Fruit fly (Drosophila melanogaster) whole organism, embryonic: ENCODE measurements around the gene CG33293.

Experiments
- Aef1 ChIP-seq: fragments of 200-800 bp; sonication (Bioruptor generic); IDR thresholded peaks from 3 replicates; pipeline ENCODE4 v1.3.6; 2022; ENCODE audit warnings: missing biosample characterization, missing genetic modification characterization
- Asciz ChIP-seq: fragments of 200-800 bp; sonication (Bioruptor generic); optimal IDR thresholded peaks from 2 replicates; lab custom pipeline; 2017; ENCODE audit warnings: missing biosample characterization, mild to moderate bottlenecking, missing genetic modification characterization, missing genetic modification reagents
- BEAF-32 ChIP-seq: fragments of 200-800 bp; sonication (Bioruptor generic); optimal IDR thresholded peaks from 3 replicates; lab custom pipeline; 2017; ENCODE audit warnings: missing biosample characterization, missing genetic modification characterization, mild to moderate bottlenecking, moderate library complexity, missing genetic modification reagents
- CG10654 ChIP-seq: fragments of 200-800 bp; sonication (Bioruptor generic); optimal IDR thresholded peaks from 2 replicates; lab custom pipeline; 2016; ENCODE audit warnings: missing biosample characterization, missing genetic modification characterization
- CG11504 ChIP-seq: fragments of 200-800 bp; sonication (Bioruptor generic); optimal IDR thresholded peaks from 3 replicates; lab custom pipeline; 2019; ENCODE audit warnings: missing biosample characterization, mild to moderate bottlenecking, missing genetic modification characterization, moderate library complexity
- CG12219 ChIP-seq: fragments of 200-800 bp; sonication (Bioruptor generic); optimal IDR thresholded peaks from 3 replicates; lab custom pipeline; 2018; ENCODE audit warnings: missing biosample characterization, mild to moderate bottlenecking, missing genetic modification characterization
- CG12659 ChIP-seq: fragments of 200-800 bp; sonication (Bioruptor generic); optimal IDR thresholded peaks from 3 replicates; lab custom pipeline; 2017; ENCODE audit warnings: mild to moderate bottlenecking, missing biosample characterization, missing genetic modification reagents, missing genetic modification characterization
- CG16863 ChIP-seq: fragments of 200-800 bp; sonication (Bioruptor generic); optimal IDR thresholded peaks from 3 replicates; lab custom pipeline; 2016; ENCODE audit warnings: missing biosample characterization, missing genetic modification characterization
- CG18599 ChIP-seq: fragments of 200-800 bp; sonication (Bioruptor generic); optimal IDR thresholded peaks from 3 replicates; lab custom pipeline; 2017; ENCODE audit warnings: missing biosample characterization, missing genetic modification characterization, mild to moderate bottlenecking, moderate library complexity, missing genetic modification reagents
- CG2116 ChIP-seq: fragments of 200-800 bp; sonication (Bioruptor generic); optimal IDR thresholded peaks from 3 replicates; lab custom pipeline; 2018; ENCODE audit warnings: missing biosample characterization, mild to moderate bottlenecking, missing genetic modification characterization
- CG2199 ChIP-seq: fragments of 200-800 bp; sonication (Bioruptor generic); IDR thresholded peaks from 3 replicates; pipeline ENCODE4 v1.3.6; 2022; ENCODE audit warnings: missing biosample characterization, missing genetic modification characterization
- CG33557 ChIP-seq: fragments of 200-800 bp; sonication (Bioruptor generic); optimal IDR thresholded peaks from 2 replicates; lab custom pipeline; 2019; ENCODE audit warnings: missing biosample characterization, mild to moderate bottlenecking, missing genetic modification characterization, moderate library complexity
- CG3838 ChIP-seq: fragments of 200-800 bp; sonication (Bioruptor generic); optimal IDR thresholded peaks from 3 replicates; lab custom pipeline; 2016; ENCODE audit warnings: missing biosample characterization, missing genetic modification characterization
- CG42726 ChIP-seq: fragments of 200-800 bp; sonication (Bioruptor generic); IDR thresholded peaks from 2 replicates; pipeline ENCODE4 v1.3.6; 2022; ENCODE audit warnings: missing biosample characterization, missing genetic modification characterization; ENCODE audit not compliant: partially characterized antibody
- CG4617 ChIP-seq: fragments of 200-800 bp; sonication (Bioruptor generic); optimal IDR thresholded peaks from 3 replicates; lab custom pipeline; 2016; ENCODE audit warnings: missing biosample characterization, missing genetic modification characterization, borderline replicate concordance
- CG4707 ChIP-seq: fragments of 200-800 bp; sonication (Bioruptor generic); optimal IDR thresholded peaks from 2 replicates; lab custom pipeline; 2018; ENCODE audit warnings: missing biosample characterization, mild to moderate bottlenecking, missing genetic modification characterization, moderate library complexity
- CG4820 ChIP-seq: fragments of 200-800 bp; sonication (Bioruptor generic); optimal IDR thresholded peaks from 3 replicates; lab custom pipeline; 2016; ENCODE audit warnings: missing biosample characterization, missing genetic modification characterization
- CG6254 ChIP-seq: fragments of 200-800 bp; sonication (Bioruptor generic); optimal IDR thresholded peaks from 3 replicates; lab custom pipeline; 2017; ENCODE audit warnings: mild to moderate bottlenecking, missing biosample characterization, missing genetic modification reagents, missing genetic modification characterization
- CG6689 ChIP-seq: fragments of 200-800 bp; sonication (Bioruptor generic); IDR thresholded peaks from 2 replicates; pipeline ENCODE4 v1.3.6; 2022; ENCODE audit warnings: missing biosample characterization, missing genetic modification characterization
- CG7786 ChIP-seq: fragments of 200-800 bp; sonication (Bioruptor generic); optimal IDR thresholded peaks from 2 replicates; lab custom pipeline; 2016; ENCODE audit warnings: missing biosample characterization, missing genetic modification characterization
- CG8281 ChIP-seq: fragments of 200-800 bp; sonication (Bioruptor generic); optimal IDR thresholded peaks from 2 replicates; lab custom pipeline; 2018; ENCODE audit warnings: missing biosample characterization, mild to moderate bottlenecking, missing genetic modification characterization, moderate library complexity
- CG8478 ChIP-seq: fragments of >200 bp; optimal IDR thresholded peaks from 2 replicates; lab custom pipeline; 2018
- CG9727 ChIP-seq: fragments of 200-800 bp; sonication (Bioruptor generic); optimal IDR thresholded peaks from 3 replicates; lab custom pipeline; 2017; ENCODE audit warnings: missing biosample characterization, mild to moderate bottlenecking, missing genetic modification characterization
- Dbx ChIP-seq: fragments of 200-800 bp; sonication (Bioruptor generic); IDR thresholded peaks from 3 replicates; pipeline ENCODE4 v1.3.6; 2022; ENCODE audit warnings: missing biosample characterization, missing genetic modification characterization
- Dll ChIP-seq: fragments of 200-800 bp; sonication (Bioruptor generic); IDR thresholded peaks from 4 replicates; pipeline ENCODE4 v1.3.6; 2022; ENCODE audit warnings: missing biosample characterization, missing genetic modification characterization; ENCODE audit not compliant: partially characterized antibody
- Drgx ChIP-seq: fragments of 200-800 bp; sonication (Bioruptor generic); IDR thresholded peaks from 2 replicates; pipeline ENCODE4 v1.3.6; 2022; ENCODE audit warnings: missing biosample characterization, missing genetic modification characterization
- ERR ChIP-seq: fragments of 200-800 bp; sonication (Bioruptor generic); optimal IDR thresholded peaks from 2 replicates; lab custom pipeline; 2016; ENCODE audit warnings: missing biosample characterization, missing genetic modification characterization
- Fer1 ChIP-seq: fragments of 200-800 bp; sonication (Bioruptor generic); optimal IDR thresholded peaks from 2 replicates; lab custom pipeline; 2017; ENCODE audit warnings: missing biosample characterization, mild to moderate bottlenecking, missing genetic modification characterization
- Hand ChIP-seq: fragments of 200-800 bp; sonication (Bioruptor generic); optimal IDR thresholded peaks from 2 replicates; lab custom pipeline; 2017; ENCODE audit warnings: mild to moderate bottlenecking, missing biosample characterization, missing genetic modification reagents, missing genetic modification characterization
- Jarid2 ChIP-seq: fragments of 200-800 bp; sonication (Bioruptor generic); optimal IDR thresholded peaks from 3 replicates; lab custom pipeline; 2017; ENCODE audit warnings: mild to moderate bottlenecking, missing biosample characterization, missing genetic modification reagents, missing genetic modification characterization
- MESR4 ChIP-seq: fragments of 200-800 bp; sonication (Bioruptor generic); optimal IDR thresholded peaks from 2 replicates; lab custom pipeline; 2018; ENCODE audit warnings: missing biosample characterization, mild to moderate bottlenecking, missing genetic modification characterization, moderate library complexity
- Med ChIP-seq: fragments of 200-800 bp; sonication (Bioruptor generic); peaks from one replicate; lab custom pipeline; 2016; ENCODE audit warnings: missing biosample characterization, missing genetic modification characterization, mild to moderate bottlenecking, inconsistent platforms, moderate library complexity
- Myb ChIP-seq: fragments of 200-800 bp; sonication (Bioruptor generic); optimal IDR thresholded peaks from 2 replicates; lab custom pipeline; 2016; ENCODE audit warnings: missing biosample characterization, missing genetic modification characterization
- Pdp1 ChIP-seq, 2 experiments: fragments of 200-800 bp; sonication (Bioruptor generic); optimal IDR thresholded peaks; 3 replicates each; lab custom pipeline; 2016; ENCODE audit warnings: missing biosample characterization in 2 of 2, missing genetic modification characterization in 2 of 2, mild to moderate bottlenecking in 1 of 2, moderate library complexity in 1 of 2
- Scr ChIP-seq: fragments of 200-800 bp; sonication (Bioruptor generic); IDR thresholded peaks from 2 replicates; pipeline ENCODE4 v1.3.6; 2022; ENCODE audit warnings: missing biosample characterization, missing genetic modification characterization; ENCODE audit not compliant: partially characterized antibody
- Sox100B ChIP-seq: fragments of 200-800 bp; sonication (Bioruptor generic); optimal IDR thresholded peaks from 3 replicates; lab custom pipeline; 2018; ENCODE audit warnings: missing biosample characterization, mild to moderate bottlenecking, missing genetic modification characterization
- Xbp1 ChIP-seq: fragments of 200-800 bp; sonication (Bioruptor generic); optimal IDR thresholded peaks from 3 replicates; lab custom pipeline; 2016; ENCODE audit warnings: missing biosample characterization, mild to moderate bottlenecking, missing genetic modification characterization
- Xrp1 ChIP-seq: fragments of 200-800 bp; sonication (Bioruptor generic); IDR thresholded peaks from 2 replicates; pipeline ENCODE4 v1.3.6; 2022; ENCODE audit warnings: missing biosample characterization, missing genetic modification characterization
- cg ChIP-seq: fragments of 200-800 bp; sonication (Bioruptor generic); optimal IDR thresholded peaks from 3 replicates; lab custom pipeline; 2019; ENCODE audit warnings: missing biosample characterization, mild to moderate bottlenecking, missing genetic modification characterization, moderate library complexity
- corto ChIP-seq: fragments of 200-800 bp; sonication (Bioruptor generic); optimal IDR thresholded peaks from 2 replicates; lab custom pipeline; 2016; ENCODE audit warnings: missing biosample characterization, mild to moderate bottlenecking, missing genetic modification characterization, moderate library complexity
- ftz-f1 ChIP-seq: fragments of 200-800 bp; sonication (Bioruptor generic); optimal IDR thresholded peaks from 2 replicates; lab custom pipeline; 2016; ENCODE audit warnings: missing biosample characterization, missing genetic modification characterization
- lilli ChIP-seq: fragments of 200-800 bp; sonication (Bioruptor generic); optimal IDR thresholded peaks from 3 replicates; lab custom pipeline; 2016; ENCODE audit warnings: missing biosample characterization, missing genetic modification characterization
- mirr ChIP-seq: fragments of 200-800 bp; sonication (Bioruptor generic); optimal IDR thresholded peaks from 3 replicates; lab custom pipeline; 2018; ENCODE audit warnings: missing biosample characterization, mild to moderate bottlenecking, missing genetic modification characterization
- pfk ChIP-seq: fragments of 200-800 bp; sonication (Bioruptor generic); optimal IDR thresholded peaks from 2 replicates; lab custom pipeline; 2018; ENCODE audit warnings: missing biosample characterization, mild to moderate bottlenecking, missing genetic modification characterization, moderate library complexity
- sqz ChIP-seq: fragments of 200-800 bp; sonication (Bioruptor generic); optimal IDR thresholded peaks from 3 replicates; lab custom pipeline; 2018; ENCODE audit warnings: missing biosample characterization, mild to moderate bottlenecking, missing genetic modification characterization
- sr ChIP-seq: fragments of 200-800 bp; sonication (Bioruptor generic); IDR thresholded peaks from 3 replicates; pipeline ENCODE4 v1.3.6; 2022; ENCODE audit warnings: missing biosample characterization, missing genetic modification characterization
- unc-4 ChIP-seq: fragments of 200-800 bp; sonication (Bioruptor generic); IDR thresholded peaks from 2 replicates; pipeline ENCODE4 v1.3.6; 2022; ENCODE audit warnings: missing biosample characterization, missing genetic modification characterization; ENCODE audit not compliant: partially characterized antibody

CG33293 gene

dm6 chr3R:5261996-5262535, 21.5 kb upstream of the CG33293 start (continued):
- no peak for TF ChIP-seq Hand (GFP tag; lab: Kevin White, UChicago)
- peak in 1 of 2 experiments; percentile 5 for TF ChIP-seq Pdp1 (GFP tag; optimal IDR thresholded peaks at IDR 0.05; lab: Kevin White, UChicago)
- TF ChIP-seq Xrp1 (GFP tag; lab: Robert Waterston, UW): 0 out of 2 replicates have a peak, but pooled peaks have one; percentile 6
- no peak for TF ChIP-seq Jarid2 (GFP tag; lab: Kevin White, UChicago)
- peak; percentile 41; the same call in 1 of the 3 replicates for TF ChIP-seq CG2199 (GFP tag; lab: Robert Waterston, UW)
- no peak for TF ChIP-seq CG18599
- TF ChIP-seq Aef1 (GFP tag; lab: Robert Waterston, UW): no peak
- no peak for TF ChIP-seq CG4820
- no peak for TF ChIP-seq CG6254 (GFP tag; lab: Kevin White, UChicago)
- no peak for TF ChIP-seq CG12659 (GFP tag; lab: Kevin White, UChicago)
- no peak for TF ChIP-seq BEAF-32 (GFP tag; lab: Kevin White, UChicago)
- TF ChIP-seq Drgx: no peak
- TF ChIP-seq Fer1 (GFP tag; lab: Kevin White, UChicago): no peak
- TF ChIP-seq CG8478: no peak
- TF ChIP-seq Myb (GFP tag; lab: Kevin White, UChicago): no peak
- TF ChIP-seq, all 482 proteins: peak for 6

- TF ChIP-seq Asciz (no peak), Xbp1 (GFP tag; lab: Kevin White, UChicago) (no peak), CG7786 (no peak), Med (GFP tag; lab: Kevin White, UChicago) (peak; percentile 40)
- TF ChIP-seq, all 482 proteins: peak for 1
Observed at dm6 chr3R:5261262-5261661, 20.7 kb upstream of the CG33293 start.

DNA sequence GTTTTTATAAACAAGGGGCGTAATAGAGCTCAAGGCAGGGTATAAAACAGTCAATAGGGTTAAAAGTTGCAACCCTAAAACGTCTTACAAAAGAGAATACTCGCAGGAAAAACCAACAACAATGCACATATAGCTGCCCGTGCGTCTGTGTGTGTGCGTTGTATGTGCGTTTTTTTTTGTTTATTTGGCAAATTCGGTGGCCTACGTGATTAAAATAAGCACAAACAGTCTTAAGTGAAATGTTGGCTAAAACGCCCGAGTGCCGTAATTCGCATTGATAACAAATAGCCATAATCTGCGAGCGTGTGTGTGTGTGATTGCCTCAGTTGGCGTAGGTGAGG, 16.6 kb upstream of the CG33293 start:
- TF ChIP-seq cg (GFP tag; lab: Kevin White, UChicago) (peak; percentile 83), pfk (no peak), MESR4 (GFP tag; lab: Kevin White, UChicago) (peak; percentile 69), Dll (no peak; the same call in 3 of the 4 replicates), CG16863 (GFP tag; lab: Kevin White, UChicago) (no peak), CG10654 (GFP tag; lab: Kevin White, UChicago) (no peak), lilli (no peak), CG11504 (no peak), sr (no peak), ERR (GFP tag; lab: Kevin White, UChicago) (peak; percentile 11), mirr (no peak), CG2116 (no peak), CG33557 (GFP tag; lab: Kevin White, UChicago) (no peak), CG3838 (GFP tag; lab: Kevin White, UChicago) (no peak), CG8281 (tag; lab: Kevin White, UChicago) (no peak), CG6689 (no peak), CG4617 (GFP tag; lab: Kevin White, UChicago) (peak; percentile 20), CG9727 (GFP tag; lab: Kevin White, UChicago) (no peak), CG12219 (GFP tag; lab: Kevin White, UChicago) (no peak), Sox100B (GFP tag; lab: Kevin White, UChicago) (no peak), CG4707 (no peak), Scr (GFP tag; lab: Robert Waterston, UW) (no peak), Dbx (GFP tag; lab: Robert Waterston, UW) (no peak), unc-4 (GFP tag; lab: Robert Waterston, UW) (peak; percentile 11; the same call in 1 of the 2 replicates), ftz-f1 (GFP tag; lab: Kevin White, UChicago) (no peak), CG42726 (no peak), corto (GFP tag; lab: Kevin White, UChicago) (no peak), Xbp1 (GFP tag; lab: Kevin White, UChicago) (no peak), sqz (peak; percentile 50)
